Worm (Caenorhabditis elegans) whole organism, early embryonic: ENCODE data around the gene pqn-53.

Source experiments
- B0310.2 ChIP-seq: sonication (generic microtip); optimal IDR thresholded peaks from 2 replicates; lab custom pipeline; 2016; ENCODE audit warnings: mild to moderate bottlenecking, missing genetic modification characterization, missing compliant biosample characterization
- aly-1 ChIP-seq: sonication (generic microtip); optimal IDR thresholded peaks from 2 replicates; lab custom pipeline; 2016; ENCODE audit warnings: missing genetic modification characterization, missing compliant biosample characterization
- ama-1 ChIP-seq: fragments of 150-350 bp; optimal IDR thresholded peaks from 2 replicates; lab custom pipeline; 2014
- ceh-36 ChIP-seq: sonication (generic microtip); optimal IDR thresholded peaks from 2 replicates; lab custom pipeline; 2016; ENCODE audit warnings: missing genetic modification characterization, inconsistent platforms, missing compliant biosample characterization
- ets-7 ChIP-seq: sonication (generic microtip); optimal IDR thresholded peaks from 2 replicates; lab custom pipeline; 2016; ENCODE audit warnings: missing genotype, missing genetic modification characterization, missing compliant biosample characterization
- hmg-4 ChIP-seq: fragments of 200-800 bp; sonication (Bioruptor generic); optimal IDR thresholded peaks from 2 replicates; lab custom pipeline; 2018; ENCODE audit warnings: mild to moderate bottlenecking, missing genetic modification characterization, missing compliant biosample characterization
- hnd-1 ChIP-seq: sonication (generic microtip); optimal IDR thresholded peaks from 2 replicates; lab custom pipeline; 2016; ENCODE audit warnings: missing genetic modification characterization, missing compliant biosample characterization
- scrt-1 ChIP-seq: fragments of 200-800 bp; sonication (Bioruptor generic); IDR thresholded peaks from 2 replicates; pipeline ENCODE4 v1.3.6; 2022; ENCODE audit warnings: missing genetic modification characterization, missing compliant biosample characterization
- tbx-11 ChIP-seq: fragments of 200-800 bp; sonication (Bioruptor generic); IDR thresholded peaks from 2 replicates; pipeline ENCODE4 v1.3.6; 2022; ENCODE audit warnings: missing genetic modification characterization, missing compliant biosample characterization
- tbx-37 ChIP-seq: fragments of 200-800 bp; sonication (Bioruptor generic); conservative IDR thresholded peaks from 2 replicates; pipeline ENCODE4 v1.3.6; 2022; ENCODE audit warnings: missing genetic modification reagents, missing genetic modification characterization, missing compliant biosample characterization

- TF ChIP-seq ama-1 (lab: Kevin White, UChicago) (no peak), hnd-1 (tag; lab: Kevin White, UChicago) (no peak), hmg-4 (no peak), scrt-1 (GFP tag; lab: Robert Waterston, UW) (no peak), ceh-36 (tag; lab: Kevin White, UChicago) (no peak), tbx-11 (GFP tag; lab: Robert Waterston, UW) (no peak), B0310.2 (tag; lab: Kevin White, UChicago) (no peak), ets-7 (tag; lab: Kevin White, UChicago) (no peak), aly-1 (tag; lab: Kevin White, UChicago) (no peak), tbx-37 (GFP tag; lab: Robert Waterston, UW) (no peak)
Measured at ce11 chrV:12033841-12034240, 31.4 kb downstream of the pqn-53 start.
